Worm (Caenorhabditis elegans) whole organism, L4/young adult: ENCODE results near the gene F41E6.1.

Experiments used
- dao-5 ChIP-seq: sonication (generic microtip); optimal IDR thresholded peaks from 2 replicates; lab custom pipeline; 2016; ENCODE audit warnings: missing genotype, missing genetic modification characterization, moderate library complexity, missing compliant biosample characterization
- him-1 ChIP-seq: sonication (generic microtip); optimal IDR thresholded peaks from 2 replicates; lab custom pipeline; 2016; ENCODE audit warnings: missing genotype, missing genetic modification reagents, missing genetic modification characterization, missing compliant biosample characterization

ce11 chrV:8637666-8638271, 15.4 kb downstream of the F41E6.1 start, which contains the start of the genes F28A12.10 and acd-4:
- TF ChIP-seq him-1 (no peak), dao-5 (no peak)
